Worm (Caenorhabditis elegans) whole organism, L3 larva: ENCODE measurements around the gene ZK418.2.

ENCODE experiments used
- R02D3.7 ChIP-seq: fragments of 150-350 bp; optimal IDR thresholded peaks from 2 replicates; lab custom pipeline; 2014; ENCODE audit warnings: missing biosample characterization, missing genetic modification characterization
- aly-2 ChIP-seq: fragments of 150-350 bp; optimal IDR thresholded peaks from 2 replicates; lab custom pipeline; 2014; ENCODE audit warnings: missing biosample characterization, missing genetic modification characterization
- ceh-82 ChIP-seq: fragments of 150-350 bp; optimal IDR thresholded peaks from 2 replicates; lab custom pipeline; 2014; ENCODE audit warnings: missing biosample characterization, missing genetic modification characterization
- ceh-9 ChIP-seq: sonication (generic microtip); optimal IDR thresholded peaks from 2 replicates; lab custom pipeline; 2018; ENCODE audit warnings: missing biosample characterization, missing genetic modification characterization
- egl-27 ChIP-seq: sonication (generic microtip); optimal IDR thresholded peaks from 4 replicates; lab custom pipeline; 2017; ENCODE audit warnings: missing biosample characterization, missing genetic modification reagents, missing genetic modification characterization
- jun-1 ChIP-seq: fragments of 150-350 bp; optimal IDR thresholded peaks from 2 replicates; lab custom pipeline; 2014; ENCODE audit warnings: missing biosample characterization, missing genetic modification reagents, missing genetic modification characterization
- nhr-12 ChIP-seq: fragments of 150-350 bp; optimal IDR thresholded peaks from 2 replicates; lab custom pipeline; 2014; ENCODE audit warnings: missing biosample characterization, missing genetic modification characterization
- nhr-25 ChIP-seq: sonication (generic microtip); optimal IDR thresholded peaks from 2 replicates; lab custom pipeline; 2017; ENCODE audit warnings: missing biosample characterization, missing genetic modification characterization
- pqm-1 ChIP-seq: fragments of 150-350 bp; optimal IDR thresholded peaks from 2 replicates; lab custom pipeline; 2017; ENCODE audit warnings: missing biosample characterization, missing genetic modification characterization, inconsistent platforms
- snpc-4 ChIP-seq: fragments of 150-350 bp; optimal IDR thresholded peaks from 2 replicates; lab custom pipeline; 2014; ENCODE audit warnings: missing biosample characterization, missing genetic modification characterization
- tbx-2 ChIP-seq: sonication (generic microtip); optimal IDR thresholded peaks from 2 replicates; lab custom pipeline; 2016; ENCODE audit warnings: mild to moderate bottlenecking, missing genetic modification characterization, missing compliant biosample characterization
- unc-39 ChIP-seq: sonication (generic microtip); optimal IDR thresholded peaks from 4 replicates; lab custom pipeline; 2017; ENCODE audit warnings: missing biosample characterization, missing genetic modification characterization
- unc-62 ChIP-seq: fragments of 150-350 bp; sonication (generic microtip); optimal IDR thresholded peaks from 4 replicates; lab custom pipeline; 2014; ENCODE audit warnings: missing biosample characterization, missing genetic modification reagents, missing genetic modification characterization
- ztf-11 ChIP-seq: fragments of 150-350 bp; optimal IDR thresholded peaks from 2 replicates; lab custom pipeline; 2014; ENCODE audit warnings: missing biosample characterization, missing genetic modification characterization

ce11 chrIII:7063061-7063460 is 28.1 kb upstream of the ZK418.2 start:
- TF ChIP-seq tbx-2 = no peak
- TF ChIP-seq aly-2 (tag; lab: Kevin White, UChicago) = no peak
- TF ChIP-seq R02D3.7 (tag; lab: Kevin White, UChicago) = no peak
- TF ChIP-seq unc-62 (GFP tag; lab: Kevin White, UChicago) = no peak
- no peak for TF ChIP-seq snpc-4 (tag; lab: Kevin White, UChicago)
- TF ChIP-seq jun-1 (tag; lab: Kevin White, UChicago) = no peak
- TF ChIP-seq unc-39 (tag; lab: Kevin White, UChicago) = no peak
- no peak for TF ChIP-seq nhr-25 (tag; lab: Kevin White, UChicago)
- no peak for TF ChIP-seq ztf-11 (tag; lab: Kevin White, UChicago)
- TF ChIP-seq nhr-12 (tag; lab: Kevin White, UChicago) = no peak
- TF ChIP-seq ceh-9 (tag; lab: Kevin White, UChicago) = no peak
- TF ChIP-seq egl-27 (tag; lab: Kevin White, UChicago) = no peak
- no peak for TF ChIP-seq pqm-1 (tag; lab: Kevin White, UChicago)
- no peak for TF ChIP-seq ceh-82 (tag; lab: Kevin White, UChicago)
